Fruit fly (Drosophila melanogaster) whole organism, prepupa: ENCODE results near the gene Liprin-beta.

Experiments
- Hr38 ChIP-seq: sonication (Bioruptor generic); optimal IDR thresholded peaks from 2 replicates; lab custom pipeline; 2016; ENCODE audit warnings: missing biosample characterization, missing genetic modification characterization
- Lpt ChIP-seq: fragments of 200-800 bp; sonication (Bioruptor generic); optimal IDR thresholded peaks from 3 replicates; lab custom pipeline; 2016; ENCODE audit warnings: missing biosample characterization, missing genetic modification characterization
- Smox ChIP-seq: fragments of 200-800 bp; sonication (Bioruptor generic); optimal IDR thresholded peaks from 3 replicates; lab custom pipeline; 2016; ENCODE audit warnings: missing biosample characterization, missing genetic modification characterization
- fkh ChIP-seq: fragments of 200-800 bp; sonication (Bioruptor generic); optimal IDR thresholded peaks from 3 replicates; lab custom pipeline; 2017; ENCODE audit warnings: missing biosample characterization, mild to moderate bottlenecking, missing genetic modification characterization, moderate library complexity

dm6 chr3L:13489193-13489752, 23.8 kb upstream of the Liprin-beta start:
- TF ChIP-seq Hr38 (no peak), Smox (GFP tag; lab: Kevin White, UChicago) (no peak), fkh (GFP tag; lab: Kevin White, UChicago) (peak; percentile 63), Lpt (GFP tag; lab: Kevin White, UChicago) (no peak)
